Worm (Caenorhabditis elegans): Measurements from ENCODE around the gene Y40H7A.11.

Gene Y40H7A.11

ce11 chrIV:15210482-15210881 lies 9.7 kb downstream of the Y40H7A.11 start:
- no peak for TF ChIP-seq ceh-39 (tag; optimal IDR thresholded peaks at IDR 0.05)
- TF ChIP-seq nhr-237 (tag; optimal IDR thresholded peaks at IDR 0.05): no peak
- no peak for TF ChIP-seq M03D4.4 (tag; optimal IDR thresholded peaks at IDR 0.05)
- TF ChIP-seq ham-2 (GFP tag; optimal IDR thresholded peaks at IDR 0.05): no peak
- no peak for TF ChIP-seq drap-1 (GFP tag; optimal IDR thresholded peaks at IDR 0.05)
- no peak for TF ChIP-seq pha-4 (tag; optimal IDR thresholded peaks at IDR 0.05)
- TF ChIP-seq lsy-2 (tag; optimal IDR thresholded peaks at IDR 0.05): no peak

ce11 chrIV:15206649-15207048 lies 13.5 kb downstream of the Y40H7A.11 start:
- no peak for TF ChIP-seq nhr-2 (tag; optimal IDR thresholded peaks at IDR 0.05)
- no peak for TF ChIP-seq cnd-1 (tag; optimal IDR thresholded peaks at IDR 0.05)
- TF ChIP-seq unc-62 (GFP tag; optimal IDR thresholded peaks at IDR 0.05): no peak
- no peak for TF ChIP-seq ceh-83 (GFP tag; optimal IDR thresholded peaks at IDR 0.05)
- no peak for TF ChIP-seq mep-1 (tag; optimal IDR thresholded peaks at IDR 0.05)

- TF ChIP-seq snpc-4 (tag; optimal IDR thresholded peaks at IDR 0.05) (no peak), ceh-43 (GFP tag; optimal IDR thresholded peaks at IDR 0.05) (no peak), nhr-237 (tag; optimal IDR thresholded peaks at IDR 0.05) (no peak)
Observed at ce11 chrIV:15202923-15203322, 17.2 kb downstream of the Y40H7A.11 start, which contains the start of gene sra-30. TSS of gene sra-30 (minus strand) at chrIV:15203023.

DNA sequence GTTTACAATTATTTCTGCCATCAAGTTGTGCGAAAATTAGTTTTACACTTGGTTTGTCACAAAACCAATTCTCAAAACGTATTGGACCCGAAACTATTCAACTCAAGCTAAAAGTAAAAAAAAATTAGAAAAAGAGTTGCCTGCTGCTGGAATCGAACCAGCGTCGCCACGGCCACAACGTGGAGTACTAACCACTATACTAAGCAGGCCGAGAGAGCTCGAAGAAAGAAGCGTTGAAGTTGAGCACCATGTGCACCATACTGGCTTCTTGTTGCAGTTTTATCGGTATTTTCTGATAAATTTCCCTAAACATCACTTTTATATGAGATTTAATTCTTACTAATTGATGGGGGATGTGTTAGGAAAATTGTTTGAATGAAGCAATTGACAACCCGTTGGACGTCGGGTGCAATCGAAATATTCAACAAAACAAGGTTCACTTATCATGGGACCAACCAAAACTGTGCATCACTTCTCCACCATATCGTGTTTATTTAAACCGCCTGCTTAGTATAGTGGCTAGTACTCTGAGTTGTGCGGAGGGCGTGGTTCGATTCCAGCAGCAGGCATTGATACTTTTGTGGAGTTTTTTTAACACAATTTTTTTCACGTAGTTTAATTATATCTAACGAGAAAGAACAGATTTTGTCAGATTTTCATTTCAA lies 32.5 kb downstream of the Y40H7A.11 start:
- no peak for TF ChIP-seq ham-2 (GFP tag; optimal IDR thresholded peaks at IDR 0.05)
- TF ChIP-seq ceh-83 (GFP tag; optimal IDR thresholded peaks at IDR 0.05): no peak
- no peak for TF ChIP-seq lin-13 (tag; optimal IDR thresholded peaks at IDR 0.05)
- no peak for TF ChIP-seq M03D4.4 (tag; optimal IDR thresholded peaks at IDR 0.05)
- TF ChIP-seq unc-120 (tag; optimal IDR thresholded peaks at IDR 0.05; ENCODE audit: poor library complexity, severe bottlenecking): no peak
- no peak for TF ChIP-seq unc-62 (GFP tag; optimal IDR thresholded peaks at IDR 0.05)
- TF ChIP-seq nhr-12 (tag; optimal IDR thresholded peaks at IDR 0.05): no peak
- TF ChIP-seq snpc-4 (tag; optimal IDR thresholded peaks at IDR 0.05): no peak
- no peak for TF ChIP-seq nhr-237 (tag; optimal IDR thresholded peaks at IDR 0.05)
- TF ChIP-seq bed-3 (GFP tag; optimal IDR thresholded peaks at IDR 0.05): no peak
- no peak for TF ChIP-seq ztf-11 (tag; optimal IDR thresholded peaks at IDR 0.05)
- no peak for TF ChIP-seq elt-1 (tag; optimal IDR thresholded peaks at IDR 0.05; ENCODE audit: borderline replicate concordance, insufficient read depth)
- no peak for TF ChIP-seq mab-5 (tag; optimal IDR thresholded peaks at IDR 0.05)
- no peak for TF ChIP-seq nhr-2 (tag; optimal IDR thresholded peaks at IDR 0.05)
- TF ChIP-seq lsy-2 (tag; optimal IDR thresholded peaks at IDR 0.05): no peak
- no peak for TF ChIP-seq sptf-1 (tag; optimal IDR thresholded peaks at IDR 0.05)
- TF ChIP-seq pha-4 (tag; optimal IDR thresholded peaks at IDR 0.05): no peak
- no peak for TF ChIP-seq mep-1 (tag; optimal IDR thresholded peaks at IDR 0.05)
- TF ChIP-seq drap-1 (GFP tag; optimal IDR thresholded peaks at IDR 0.05): no peak
- no peak for TF ChIP-seq ces-1 (GFP tag; optimal IDR thresholded peaks at IDR 0.05)

DNA sequence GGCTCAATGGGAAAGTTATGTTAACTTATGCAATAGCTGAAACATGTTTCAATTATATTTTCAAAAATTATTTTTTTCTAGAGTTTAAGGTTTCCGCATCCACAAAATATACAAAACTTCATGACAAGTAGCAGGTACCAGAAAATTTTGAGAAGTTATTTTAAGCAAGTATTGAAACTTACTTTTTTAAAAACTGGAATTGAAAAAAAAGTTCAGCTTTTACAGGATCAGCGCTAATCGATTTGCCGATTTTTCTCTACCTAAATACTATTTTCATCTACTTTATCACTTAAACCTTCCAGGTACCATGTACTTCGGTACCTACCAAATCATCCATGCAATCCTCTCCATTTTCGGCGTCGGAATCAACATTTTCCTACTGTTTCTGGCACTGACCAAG lies 40.5 kb downstream of the Y40H7A.11 start, which contains the start of gene srd-23:
Gene srd-23 (plus strand): TSS at position 301 of the 400 bp plus-strand sequence.
- TF ChIP-seq zip-8 (tag; optimal IDR thresholded peaks at IDR 0.05) (no peak), flh-1 (GFP tag; optimal IDR thresholded peaks at IDR 0.05) (no peak), drap-1 (GFP tag; optimal IDR thresholded peaks at IDR 0.05) (no peak), lsy-2 (tag; optimal IDR thresholded peaks at IDR 0.05) (no peak), nhr-2 (tag; optimal IDR thresholded peaks at IDR 0.05) (no peak), ceh-39 (tag; optimal IDR thresholded peaks at IDR 0.05) (no peak), elt-1 (tag; optimal IDR thresholded peaks at IDR 0.05; ENCODE audit: borderline replicate concordance, insufficient read depth) (no peak), lin-13 (tag; optimal IDR thresholded peaks at IDR 0.05) (no peak), ces-1 (GFP tag; optimal IDR thresholded peaks at IDR 0.05) (no peak)

DNA sequence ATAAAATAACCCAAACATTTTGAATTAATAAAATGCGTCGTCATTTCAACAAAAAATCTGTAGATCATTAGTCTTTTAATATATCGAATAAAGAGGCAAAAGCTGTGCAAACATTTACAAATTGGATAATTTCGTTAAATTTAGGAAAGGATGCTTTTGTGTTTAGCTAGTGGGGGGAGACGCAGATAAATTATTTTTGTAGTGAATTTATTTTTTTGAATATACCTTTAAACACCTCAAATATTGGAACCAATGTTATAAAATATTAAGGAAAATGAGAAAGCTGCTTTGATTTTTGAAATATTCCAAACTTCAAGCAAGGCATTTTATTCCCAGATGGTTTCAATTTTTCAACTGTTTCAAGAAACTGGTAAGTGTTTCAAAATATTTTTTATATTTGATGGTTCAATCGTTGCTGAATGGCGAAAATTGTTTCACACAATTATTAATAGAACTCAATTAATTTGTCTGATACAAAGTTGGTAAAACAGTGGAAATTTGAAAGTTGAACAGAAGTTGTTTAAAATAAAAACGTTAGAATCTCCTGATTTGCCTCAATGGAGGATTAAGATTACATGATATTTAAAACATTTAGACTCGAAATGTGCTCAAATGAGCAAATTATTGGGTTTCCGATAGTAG lies 44.5 kb downstream of the Y40H7A.11 start, which contains the start of gene Y40H7A.4:
Gene Y40H7A.4 (minus strand): TSS at position 51 of the 642 bp plus-strand sequence.
- TF ChIP-seq tbx-8 (GFP tag; optimal IDR thresholded peaks at IDR 0.05): no peak
